Worm (Caenorhabditis elegans) whole organism, mixed stage, embryonic: Measurements from ENCODE around the gene fkh-7.

Source experiments
- bed-3 ChIP-seq: fragments of 200-800 bp; sonication (Bioruptor generic); optimal IDR thresholded peaks from 3 replicates; lab custom pipeline; 2018; ENCODE audit warnings: mild to moderate bottlenecking, missing genetic modification characterization, moderate library complexity, missing compliant biosample characterization
- blmp-1 ChIP-seq: fragments of 150-350 bp; optimal IDR thresholded peaks from 2 replicates; lab custom pipeline; 2014; ENCODE audit warnings: missing biosample characterization, missing genetic modification characterization
- ceh-39 ChIP-seq: fragments of 150-350 bp; optimal IDR thresholded peaks from 2 replicates; lab custom pipeline; 2014; ENCODE audit warnings: missing biosample characterization, missing genetic modification characterization
- ceh-83 ChIP-seq: fragments of 200-800 bp; sonication (Bioruptor generic); optimal IDR thresholded peaks from 2 replicates; lab custom pipeline; 2018; ENCODE audit warnings: mild to moderate bottlenecking, missing genetic modification characterization, missing compliant biosample characterization
- ces-1 ChIP-seq: fragments of 150-350 bp; optimal IDR thresholded peaks from 2 replicates; lab custom pipeline; 2014; ENCODE audit warnings: missing biosample characterization, missing genetic modification reagents, missing genetic modification characterization
- ham-2 ChIP-seq: fragments of 200-800 bp; sonication (Bioruptor generic); optimal IDR thresholded peaks from 2 replicates; lab custom pipeline; 2018; ENCODE audit warnings: mild to moderate bottlenecking, missing genetic modification characterization, missing compliant biosample characterization
- hlh-1 ChIP-seq: fragments of 150-350 bp; optimal IDR thresholded peaks from 2 replicates; lab custom pipeline; 2014; ENCODE audit warnings: missing biosample characterization, missing genetic modification reagents, missing genetic modification characterization
- lin-13 ChIP-seq: fragments of 150-350 bp; optimal IDR thresholded peaks from 2 replicates; lab custom pipeline; 2014; ENCODE audit warnings: missing biosample characterization, missing genetic modification characterization
- lin-32 ChIP-seq: fragments of 200-800 bp; sonication (Bioruptor generic); optimal IDR thresholded peaks from 2 replicates; lab custom pipeline; 2018; ENCODE audit warnings: mild to moderate bottlenecking, missing genetic modification characterization, missing compliant biosample characterization
- mab-5 ChIP-seq: fragments of 150-350 bp; optimal IDR thresholded peaks from 2 replicates; lab custom pipeline; 2014; ENCODE audit warnings: missing biosample characterization, missing genetic modification characterization
- mep-1 ChIP-seq: fragments of 150-350 bp; optimal IDR thresholded peaks from 2 replicates; lab custom pipeline; 2017; ENCODE audit warnings: missing biosample characterization, missing genetic modification reagents, missing genetic modification characterization, inconsistent platforms
- mls-2 ChIP-seq: sonication (generic microtip); optimal IDR thresholded peaks from 2 replicates; lab custom pipeline; 2016; ENCODE audit warnings: mild to moderate bottlenecking, missing genetic modification characterization, moderate library complexity, missing compliant biosample characterization
- nhr-2 ChIP-seq: fragments of 150-350 bp; optimal IDR thresholded peaks from 2 replicates; lab custom pipeline; 2014; ENCODE audit warnings: missing biosample characterization, missing genetic modification characterization
- sem-2 ChIP-seq: fragments of 200-800 bp; sonication (Bioruptor generic); optimal IDR thresholded peaks from 2 replicates; lab custom pipeline; 2018; ENCODE audit warnings: mild to moderate bottlenecking, missing genetic modification characterization, missing compliant biosample characterization
- snpc-4 ChIP-seq: fragments of 150-350 bp; optimal IDR thresholded peaks from 2 replicates; lab custom pipeline; 2014; ENCODE audit warnings: missing biosample characterization, missing genetic modification characterization
- sptf-1 ChIP-seq: sonication (generic microtip); optimal IDR thresholded peaks from 2 replicates; lab custom pipeline; 2017; ENCODE audit warnings: mild to moderate bottlenecking, missing genetic modification characterization, moderate library complexity, missing compliant biosample characterization
- unc-120 ChIP-seq: sonication (generic microtip); optimal IDR thresholded peaks from 2 replicates; lab custom pipeline; 2017; ENCODE audit warnings: missing genetic modification characterization, missing compliant biosample characterization; ENCODE audit not compliant: poor library complexity, severe bottlenecking
- unc-39 ChIP-seq: fragments of 150-350 bp; optimal IDR thresholded peaks from 2 replicates; lab custom pipeline; 2014; ENCODE audit warnings: missing biosample characterization, missing genetic modification characterization
- unc-62 ChIP-seq: fragments of 150-350 bp; optimal IDR thresholded peaks from 2 replicates; lab custom pipeline; 2014; ENCODE audit warnings: missing biosample characterization, missing genetic modification reagents, missing genetic modification characterization

The fkh-7 gene

DNA sequence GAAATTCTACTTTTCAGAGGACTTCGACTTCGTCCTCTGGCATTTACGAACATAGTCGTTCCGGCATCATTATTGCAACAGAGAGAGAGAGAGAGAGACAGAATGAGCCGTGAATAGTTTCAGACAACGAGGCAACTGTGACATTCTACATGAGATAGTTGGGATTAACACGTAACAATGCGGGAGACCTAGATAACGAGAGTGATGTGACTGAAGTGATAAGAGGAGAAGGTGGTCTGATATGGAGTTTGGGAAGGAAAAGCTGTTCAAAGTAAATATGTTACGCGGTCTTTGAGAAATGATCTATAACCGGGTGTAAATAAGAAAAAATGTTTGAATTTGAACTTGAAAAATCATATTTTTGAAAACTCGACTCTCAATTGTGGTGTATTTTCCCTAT is 75.0 kb downstream of the fkh-7 start:
- TF ChIP-seq ces-1 (no peak), nhr-2 (tag; lab: Kevin White, UChicago) (no peak), mab-5 (no peak), lin-13 (no peak), lin-32 (GFP tag; lab: Kevin White, UChicago) (no peak), unc-39 (tag; lab: Kevin White, UChicago) (no peak), ceh-83 (GFP tag; lab: Kevin White, UChicago) (no peak), bed-3 (no peak), hlh-1 (no peak), ham-2 (no peak), sptf-1 (tag; lab: Kevin White, UChicago) (no peak), mep-1 (no peak), blmp-1 (no peak), sem-2 (GFP tag; lab: Kevin White, UChicago) (no peak), ceh-39 (tag; lab: Kevin White, UChicago) (no peak), unc-62 (GFP tag; lab: Kevin White, UChicago) (no peak), unc-120 (tag; lab: Kevin White, UChicago) (no peak), mls-2 (tag; lab: Kevin White, UChicago) (no peak), snpc-4 (tag; lab: Kevin White, UChicago) (no peak)
- TF ChIP-seq, all 35 proteins: peak for 0
